Fruit fly (Drosophila melanogaster): Measurements from ENCODE around the gene CG34012.

The CG34012 gene

DNA sequence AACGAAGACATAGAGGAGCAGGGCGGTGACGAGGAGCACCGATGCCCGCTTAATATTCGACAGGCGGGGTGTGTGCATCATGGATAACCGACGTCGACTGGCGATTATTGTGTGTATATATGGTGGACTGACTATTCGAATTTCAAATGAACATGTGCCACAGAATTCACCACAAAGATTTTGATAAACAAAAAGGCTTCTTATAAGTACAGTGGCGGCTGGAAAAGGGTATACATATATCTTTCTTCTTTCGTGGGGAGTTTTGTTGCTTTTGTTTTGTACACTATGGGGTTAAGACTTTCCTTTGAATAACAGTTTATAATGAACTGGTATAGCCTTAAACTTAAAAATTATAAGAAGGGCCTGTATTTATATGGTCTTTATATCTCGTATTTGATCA, 39.5 kb downstream of the CG34012 start, which contains the start of gene CG6310:
TSS of gene CG6310 (minus strand) at position 101 of the 400 bp plus-strand sequence.
- peak; percentile 75 for TF ChIP-seq CG15073 (GFP tag; optimal IDR thresholded peaks at IDR 0.05)
- no peak for TF ChIP-seq amos (GFP tag; IDR thresholded peaks at IDR 0.05; ENCODE audit: partially characterized antibody)
- TF ChIP-seq CG13123 (GFP tag; optimal IDR thresholded peaks at IDR 0.05): no peak
- TF ChIP-seq Atf6 (GFP tag; IDR thresholded peaks at IDR 0.05): 0 out of 2 replicates have a peak, but pooled peaks have one; percentile 20
- peak; percentile 45 for TF ChIP-seq Med (GFP tag)
- no peak for TF ChIP-seq Asciz (GFP tag; optimal IDR thresholded peaks at IDR 0.05)
- TF ChIP-seq pfk (GFP tag; optimal IDR thresholded peaks at IDR 0.05): no peak
- TF ChIP-seq maf-S (GFP tag; optimal IDR thresholded peaks at IDR 0.05): no peak

DNA sequence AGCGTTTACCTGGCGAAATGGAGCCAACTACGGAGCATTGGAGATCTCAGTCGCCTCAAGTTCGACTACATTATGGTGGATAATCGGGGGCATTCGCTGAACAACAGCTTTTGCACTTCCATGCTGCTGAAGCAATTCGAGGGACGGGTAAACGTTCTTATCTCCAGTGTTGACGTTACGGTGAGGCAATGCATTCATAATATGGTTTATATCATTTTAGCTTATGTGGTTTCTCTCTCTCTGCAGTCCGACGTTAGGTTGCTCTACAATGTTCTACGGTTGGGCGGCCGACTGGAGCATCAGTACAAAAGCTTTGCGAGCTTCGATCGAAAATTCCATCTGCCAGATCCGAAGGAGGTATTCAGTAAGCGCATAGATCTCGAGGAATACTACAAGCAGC, 43.5 kb downstream of the CG34012 start:
- TF ChIP-seq ro (GFP tag; IDR thresholded peaks at IDR 0.05) (no peak), ci (GFP tag; IDR thresholded peaks at IDR 0.05) (0 out of 3 replicates have a peak, but pooled peaks have one; percentile 25), CG16779 (GFP tag; IDR thresholded peaks at IDR 0.05) (no peak), mld (GFP tag; IDR thresholded peaks at IDR 0.05; ENCODE audit: partially characterized antibody) (no peak), nom (GFP tag; optimal IDR thresholded peaks at IDR 0.05) (peak; percentile 48), CTCF (GFP tag; optimal IDR thresholded peaks at IDR 0.05) (no peak), CG43689 (GFP tag; IDR thresholded peaks at IDR 0.05) (no peak), CG13287 (GFP tag; IDR thresholded peaks at IDR 0.05; ENCODE audit: partially characterized antibody) (no peak), CG1832 (GFP tag; optimal IDR thresholded peaks at IDR 0.05) (no peak), Med (GFP tag) (peak; percentile 64), aop (GFP tag; IDR thresholded peaks at IDR 0.05) (no peak), btn (GFP tag; optimal IDR thresholded peaks at IDR 0.05) (no peak), Hr51 (GFP tag; optimal IDR thresholded peaks at IDR 0.05) (no peak), CG9609 (GFP tag; optimal IDR thresholded peaks at IDR 0.05) (no peak), CG4707 (GFP tag; optimal IDR thresholded peaks at IDR 0.05) (no peak), Xbp1 (GFP tag; optimal IDR thresholded peaks at IDR 0.05) (no peak), CG13424 (tag; optimal IDR thresholded peaks at IDR 0.05) (no peak), CG13296 (GFP tag; optimal IDR thresholded peaks at IDR 0.05) (peak; percentile 48), fd96Cb (tag; optimal IDR thresholded peaks at IDR 0.05) (no peak), caup (GFP tag; optimal IDR thresholded peaks at IDR 0.05; ENCODE audit: severe bottlenecking) (no peak), CG17802 (tag; optimal IDR thresholded peaks at IDR 0.05) (no peak), Adf1 (GFP tag; IDR thresholded peaks at IDR 0.05) (no peak), CG42726 (GFP tag; IDR thresholded peaks at IDR 0.05; ENCODE audit: partially characterized antibody) (no peak), CG17829 (tag; optimal IDR thresholded peaks at IDR 0.05) (no peak)

DNA sequence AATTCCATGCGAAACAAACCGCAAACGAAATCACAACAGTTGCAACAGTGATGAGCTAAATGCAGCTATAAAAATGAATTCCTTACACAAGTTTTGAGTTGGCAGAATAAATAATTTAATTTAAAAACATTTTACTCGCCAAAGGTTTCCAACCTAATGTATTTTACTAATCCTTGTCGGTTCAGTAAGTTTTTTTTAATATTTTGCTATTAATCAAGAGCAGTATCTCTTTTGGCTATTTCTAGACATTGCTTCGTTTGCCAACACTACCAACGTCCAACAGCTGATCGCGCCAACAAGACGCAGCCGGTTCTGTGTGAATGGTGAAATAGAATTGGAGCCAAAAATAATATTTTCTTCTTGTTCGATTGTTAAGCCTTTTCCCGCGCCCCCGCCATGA, 44.6 kb downstream of the CG34012 start, which contains the start of the genes CG32075, CG45101 and SuUR:
TSS of gene CG32075 (minus strand) at position 253 of the 400 bp plus-strand sequence.
TSS of gene CG45101 (plus strand) at position 303 of the 400 bp plus-strand sequence.
TSS of gene SuUR (plus strand) at position 303 of the 400 bp plus-strand sequence.
- peak; percentile 82 for TF ChIP-seq CG18011 (GFP tag; optimal IDR thresholded peaks at IDR 0.05)
- no peak for TF ChIP-seq sc (optimal IDR thresholded peaks at IDR 0.05)
- peak; percentile 63 for TF ChIP-seq sc (GFP tag; optimal IDR thresholded peaks at IDR 0.05)
- no peak for TF ChIP-seq Dll (GFP tag; IDR thresholded peaks at IDR 0.05; ENCODE audit: partially characterized antibody)
- peak; percentile 38 for TF ChIP-seq CG8281 (tag; optimal IDR thresholded peaks at IDR 0.05)
- TF ChIP-seq nom (GFP tag; optimal IDR thresholded peaks at IDR 0.05): peak; percentile 42
- TF ChIP-seq CG12236 (GFP tag; optimal IDR thresholded peaks at IDR 0.05): peak; percentile 64
- TF ChIP-seq CG8388 (GFP tag; optimal IDR thresholded peaks at IDR 0.05): peak; percentile 82
- peak; percentile 93 for TF ChIP-seq CG13624 (GFP tag; optimal IDR thresholded peaks at IDR 0.05)
- peak; percentile 56; the same call in 1 of the 3 replicates for TF ChIP-seq CG2199 (GFP tag; IDR thresholded peaks at IDR 0.05)
- TF ChIP-seq mirr (GFP tag; optimal IDR thresholded peaks at IDR 0.05): peak; percentile 5
- no peak for TF ChIP-seq yki (optimal IDR thresholded peaks at IDR 0.05)
- peak; percentile 88 for TF ChIP-seq Dad (GFP tag; optimal IDR thresholded peaks at IDR 0.05)
- peak; percentile 76 for TF ChIP-seq CG1647 (GFP tag; optimal IDR thresholded peaks at IDR 0.05)
- TF ChIP-seq Kr (GFP tag; optimal IDR thresholded peaks at IDR 0.05): no peak
- TF ChIP-seq Ssrp (tag; optimal IDR thresholded peaks at IDR 0.05): peak; percentile 88
- peak; percentile 81 for TF ChIP-seq CG3838 (GFP tag; optimal IDR thresholded peaks at IDR 0.05)
- no peak for TF ChIP-seq CG13894 (tag; optimal IDR thresholded peaks at IDR 0.05)
- peak; percentile 88 for TF ChIP-seq CG9817 (tag; optimal IDR thresholded peaks at IDR 0.05)
- peak; percentile 55 for TF ChIP-seq CG17186 (GFP tag; optimal IDR thresholded peaks at IDR 0.05)
